Worm (Caenorhabditis elegans) whole organism, young adult: ENCODE data around the gene Y105C5B.3.

Experiments
- C17E4.6 ChIP-seq: fragments of 200-800 bp; sonication (Bioruptor generic); IDR thresholded peaks from 2 replicates; pipeline ENCODE4 v1.3.6; 2022; ENCODE audit warnings: missing genetic modification reagents, missing genetic modification characterization, missing compliant biosample characterization
- F49E8.2 ChIP-seq: sonication (generic microtip); optimal IDR thresholded peaks from 3 replicates; lab custom pipeline; 2017; ENCODE audit warnings: missing genetic modification characterization, mild to moderate bottlenecking, missing compliant biosample characterization, antibody characterized with exemption, moderate library complexity; ENCODE audit not compliant: insufficient read depth
- F52B5.7 ChIP-seq: sonication (generic microtip); optimal IDR thresholded peaks from 2 replicates; lab custom pipeline; 2016; ENCODE audit warnings: mild to moderate bottlenecking, missing genetic modification characterization, missing compliant biosample characterization
- F57C9.4 ChIP-seq: sonication (generic microtip); optimal IDR thresholded peaks from 2 replicates; lab custom pipeline; 2017; ENCODE audit warnings: mild to moderate bottlenecking, missing genetic modification characterization, missing compliant biosample characterization
- T26A5.8 ChIP-seq: sonication (generic microtip); optimal IDR thresholded peaks from 2 replicates; lab custom pipeline; 2016; ENCODE audit warnings: missing genetic modification characterization, missing compliant biosample characterization
- ZK185.1 ChIP-seq: sonication (generic microtip); optimal IDR thresholded peaks from 2 replicates; lab custom pipeline; 2016; ENCODE audit warnings: mild to moderate bottlenecking, missing genetic modification characterization, missing compliant biosample characterization; ENCODE audit not compliant: poor library complexity, severe bottlenecking
- aptf-3 ChIP-seq: fragments of 200-800 bp; sonication (Bioruptor generic); IDR thresholded peaks from 2 replicates; pipeline ENCODE4 v1.3.6; 2022; ENCODE audit warnings: missing genetic modification characterization, missing compliant biosample characterization
- ceh-40 ChIP-seq: fragments of 200-800 bp; sonication (Bioruptor generic); IDR thresholded peaks from 2 replicates; pipeline ENCODE4 v1.3.6; 2022; ENCODE audit warnings: missing genetic modification characterization, missing compliant biosample characterization
- ceh-79 ChIP-seq: sonication (generic microtip); optimal IDR thresholded peaks from 2 replicates; lab custom pipeline; 2017; ENCODE audit warnings: mild to moderate bottlenecking, missing genetic modification characterization, missing compliant biosample characterization
- dpff-1 ChIP-seq: sonication (generic microtip); optimal IDR thresholded peaks from 2 replicates; lab custom pipeline; 2017; ENCODE audit warnings: mild to moderate bottlenecking, missing genetic modification characterization, missing compliant biosample characterization
- efl-1 ChIP-seq: fragments of 150-350 bp; optimal IDR thresholded peaks from 2 replicates; lab custom pipeline; 2014; ENCODE audit warnings: missing biosample characterization, missing genetic modification reagents, missing genetic modification characterization
- fkh-3 ChIP-seq: sonication (generic microtip); optimal IDR thresholded peaks from 2 replicates; lab custom pipeline; 2016; ENCODE audit warnings: mild to moderate bottlenecking, missing genetic modification characterization, missing compliant biosample characterization
- gei-17 ChIP-seq: fragments of 200-800 bp; sonication (Bioruptor generic); optimal IDR thresholded peaks from 2 replicates; lab custom pipeline; 2018; ENCODE audit warnings: mild to moderate bottlenecking, missing genetic modification characterization, missing compliant biosample characterization
- lin-26 ChIP-seq: fragments of 200-800 bp; sonication (Bioruptor generic); IDR thresholded peaks from 2 replicates; pipeline ENCODE4 v1.3.6; 2022; ENCODE audit warnings: missing genetic modification reagents, missing genetic modification characterization, missing compliant biosample characterization
- lin-40 ChIP-seq: sonication (generic microtip); optimal IDR thresholded peaks from 2 replicates; lab custom pipeline; 2016; ENCODE audit warnings: missing genetic modification characterization, mild to moderate bottlenecking, missing compliant biosample characterization, missing genotype, missing genetic modification reagents
- lsy-27 ChIP-seq: sonication (generic microtip); optimal IDR thresholded peaks from 2 replicates; lab custom pipeline; 2017; ENCODE audit warnings: missing genetic modification characterization, mild to moderate bottlenecking, missing compliant biosample characterization, antibody characterized with exemption, missing genotype, borderline replicate concordance; ENCODE audit not compliant: insufficient read depth
- madf-10 ChIP-seq: sonication (generic microtip); optimal IDR thresholded peaks from 2 replicates; lab custom pipeline; 2016; ENCODE audit warnings: mild to moderate bottlenecking, missing genetic modification characterization, missing compliant biosample characterization
- madf-3 ChIP-seq: fragments of 200-800 bp; sonication (Bioruptor generic); IDR thresholded peaks from 2 replicates; pipeline ENCODE4 v1.3.6; 2022; ENCODE audit warnings: missing genetic modification reagents, missing genetic modification characterization, missing compliant biosample characterization
- madf-8 ChIP-seq: fragments of 200-800 bp; sonication (Bioruptor generic); conservative IDR thresholded peaks from 2 replicates; pipeline ENCODE4 v1.3.6; 2022; ENCODE audit warnings: missing genetic modification reagents, missing genetic modification characterization, missing compliant biosample characterization
- mel-28 ChIP-seq: sonication (generic microtip); optimal IDR thresholded peaks from 2 replicates; lab custom pipeline; 2016; ENCODE audit warnings: borderline replicate concordance, mild to moderate bottlenecking, missing genetic modification characterization, missing compliant biosample characterization
- nfya-2 ChIP-seq: fragments of 200-800 bp; sonication (Bioruptor generic); IDR thresholded peaks from 2 replicates; pipeline ENCODE4 v1.3.6; 2022; ENCODE audit warnings: missing genetic modification reagents, missing genetic modification characterization, missing compliant biosample characterization
- nfyb-1 ChIP-seq: fragments of 200-800 bp; sonication (Bioruptor generic); IDR thresholded peaks from 2 replicates; pipeline ENCODE4 v1.3.6; 2022; ENCODE audit warnings: missing genetic modification reagents, missing genetic modification characterization, missing compliant biosample characterization
- pbrm-1 ChIP-seq: fragments of 200-800 bp; sonication (Bioruptor generic); IDR thresholded peaks from 2 replicates; pipeline ENCODE4 v1.3.6; 2022; ENCODE audit warnings: missing genetic modification reagents, missing genetic modification characterization, missing compliant biosample characterization
- snpc-1.3 ChIP-seq: sonication (generic microtip); optimal IDR thresholded peaks from 2 replicates; lab custom pipeline; 2017; ENCODE audit warnings: missing genetic modification characterization, mild to moderate bottlenecking, missing compliant biosample characterization, antibody characterized with exemption, moderate library complexity, missing genotype, missing genetic modification reagents; ENCODE audit not compliant: insufficient read depth
- snpc-4 ChIP-seq, 5 experiments: fragments of 150-350 bp in 1 of 5; sonication (generic microtip) in 4 of 5; optimal IDR thresholded peaks; 2 replicates each; lab custom pipeline; 2014 to 2018; ENCODE audit warnings: missing genetic modification characterization in 5 of 5, missing biosample characterization in 3 of 5, antibody characterized with exemption in 2 of 5, mild to moderate bottlenecking in 2 of 5, missing compliant biosample characterization in 2 of 5, missing genotype in 2 of 5, moderate library complexity in 2 of 5, missing genetic modification reagents in 1 of 5
- tbp1 ChIP-seq: fragments of 200-800 bp; sonication (Bioruptor generic); optimal IDR thresholded peaks from 2 replicates; lab custom pipeline; 2018; ENCODE audit warnings: mild to moderate bottlenecking, missing genetic modification characterization, missing compliant biosample characterization
- xnd-1 ChIP-seq: sonication (generic microtip); optimal IDR thresholded peaks from 2 replicates; lab custom pipeline; 2016; ENCODE audit warnings: missing genotype, missing genetic modification reagents, missing genetic modification characterization, missing compliant biosample characterization
- zim-3 ChIP-seq: sonication (generic microtip); optimal IDR thresholded peaks from 2 replicates; lab custom pipeline; 2017; ENCODE audit warnings: mild to moderate bottlenecking, missing genetic modification characterization, moderate library complexity, missing compliant biosample characterization

The Y105C5B.3 gene

DNA sequence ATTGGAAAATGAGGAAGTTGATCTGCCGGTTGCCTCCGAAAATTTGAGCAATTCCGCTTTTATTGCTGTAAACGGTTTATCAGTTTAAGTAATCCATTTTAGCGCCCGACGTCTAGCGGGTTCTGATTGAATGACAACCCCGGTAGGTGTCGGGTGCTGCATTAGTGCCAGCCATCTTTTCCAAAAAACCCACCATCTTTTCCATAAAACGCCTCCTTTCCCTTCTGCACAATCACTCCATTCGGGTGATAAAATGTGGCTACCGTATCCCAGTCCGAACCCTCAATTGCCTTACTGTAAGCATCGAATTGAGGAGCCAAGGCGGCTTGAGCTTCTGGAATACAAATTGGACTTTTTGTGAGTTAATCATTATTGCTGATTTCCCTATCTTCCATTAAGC lies 16.1 kb downstream of the Y105C5B.3 start:
- peak; percentile 20 for TF ChIP-seq tbp1 (GFP tag; lab: Kevin White, UChicago)
- peak; percentile 83 for TF ChIP-seq zim-3
- no peak for TF ChIP-seq xnd-1
- peak; percentile 9 for TF ChIP-seq ceh-79 (tag; lab: Kevin White, UChicago)
- no peak for TF ChIP-seq F52B5.7 (tag; lab: Kevin White, UChicago)
- TF ChIP-seq ZK185.1 (tag; lab: Kevin White, UChicago) = no peak
- peak; percentile 10 for TF ChIP-seq mel-28 (tag; lab: Kevin White, UChicago)
- peak; percentile 19 for TF ChIP-seq F57C9.4 (tag; lab: Kevin White, UChicago)
- 0 out of 2 replicates have a peak, but pooled peaks have one; percentile 46 for TF ChIP-seq pbrm-1
- peak; percentile 67; the same call in 1 of the 2 replicates for TF ChIP-seq madf-3 (GFP tag; lab: Robert Waterston, UW)
- no peak for TF ChIP-seq fkh-3 (tag; lab: Kevin White, UChicago)
- TF ChIP-seq dpff-1 (tag; lab: Kevin White, UChicago) = peak; percentile 39
- 0 out of 2 replicates have a peak, but pooled peaks have one; percentile 17 for TF ChIP-seq lin-26 (GFP tag; lab: Robert Waterston, UW)
- TF ChIP-seq madf-10 = no peak
- TF ChIP-seq snpc-4 (GFP tag; optimal IDR thresholded peaks at IDR 0.05; lab: Kevin White, UChicago) = no peak
- peak; percentile 9 to 66 (median 48) for TF ChIP-seq snpc-4 (tag; optimal IDR thresholded peaks at IDR 0.05; lab: Kevin White, UChicago)
- TF ChIP-seq T26A5.8 (tag; lab: Kevin White, UChicago) = peak; percentile 56
- TF ChIP-seq ceh-40 (GFP tag; lab: Robert Waterston, UW) = 0 out of 2 replicates have a peak, but pooled peaks have one; percentile 34
- TF ChIP-seq nfya-2 (GFP tag; lab: Robert Waterston, UW) = peak; percentile 6; the same call in 1 of the 2 replicates
- no peak for TF ChIP-seq F49E8.2 (tag; lab: Kevin White, UChicago)

DNA sequence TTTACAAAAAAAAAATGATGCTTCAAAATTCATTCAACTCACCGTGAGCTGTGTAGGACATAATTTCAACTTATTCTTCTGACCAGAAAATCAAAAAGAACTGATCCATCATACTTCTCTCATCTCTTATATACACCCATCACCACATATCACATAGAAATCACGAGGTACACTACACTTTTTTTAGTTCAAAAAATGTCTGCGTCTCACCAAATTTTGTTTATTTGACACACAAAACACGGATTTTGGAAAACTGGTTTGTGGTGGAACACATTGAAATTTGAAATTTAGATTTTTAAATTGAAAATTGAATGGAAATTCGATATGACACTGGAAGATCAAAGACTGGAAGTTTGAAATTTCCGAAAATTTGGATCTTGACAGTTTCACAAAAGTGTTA lies 17.1 kb downstream of the Y105C5B.3 start, which contains the start of gene Y105C5B.5:
Gene Y105C5B.5, minus strand, starts transcription at position 103 of the 400 bp plus-strand sequence.
- peak; percentile 46 for TF ChIP-seq lin-40
- TF ChIP-seq aptf-3 (GFP tag; lab: Robert Waterston, UW) = no peak
- no peak for TF ChIP-seq snpc-4 (GFP tag; optimal IDR thresholded peaks at IDR 0.05; lab: Kevin White, UChicago)
- peak in 2 of 4 experiments; percentile 1 to 2 for TF ChIP-seq snpc-4 (tag; optimal IDR thresholded peaks at IDR 0.05; lab: Kevin White, UChicago)
- peak; percentile 12 for TF ChIP-seq tbp1 (GFP tag; lab: Kevin White, UChicago)

DNA sequence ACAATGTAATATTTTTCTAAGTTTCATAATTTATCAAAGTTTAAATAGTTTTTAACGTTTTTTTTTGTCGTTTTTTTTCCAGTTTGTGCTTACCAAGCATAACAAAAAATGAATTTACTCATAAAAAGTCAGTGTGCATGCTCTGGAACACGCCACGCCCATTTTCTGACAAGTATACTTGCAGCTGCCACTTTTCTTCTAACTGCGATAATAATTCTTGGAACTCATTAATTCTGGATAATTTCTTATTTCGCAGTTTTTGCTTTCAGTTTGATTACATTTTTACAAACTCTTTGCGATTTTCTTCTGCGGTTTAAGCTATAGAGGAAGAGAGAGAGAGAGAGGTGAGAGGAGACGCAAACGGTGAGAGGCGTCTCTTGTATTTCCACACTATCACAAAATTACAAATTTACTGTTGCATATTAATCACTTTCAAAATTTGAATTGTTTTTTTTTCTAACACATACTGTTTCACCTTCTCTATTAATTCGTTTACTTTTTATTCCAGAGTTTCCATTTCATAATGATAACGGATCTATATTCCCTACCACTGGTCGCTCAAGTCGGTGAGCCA lies 22.1 kb downstream of the Y105C5B.3 start, which contains the start of gene srv-15:
Gene srv-15, plus strand, starts transcription at position 524 of the 574 bp plus-strand sequence.
- TF ChIP-seq C17E4.6 (GFP tag; lab: Robert Waterston, UW) (no peak), snpc-4 (GFP tag; optimal IDR thresholded peaks at IDR 0.05; lab: Kevin White, UChicago) (no peak), snpc-4 (tag; optimal IDR thresholded peaks at IDR 0.05; lab: Kevin White, UChicago) (peak in 2 of 4 experiments; percentile 19 to 47)

DNA sequence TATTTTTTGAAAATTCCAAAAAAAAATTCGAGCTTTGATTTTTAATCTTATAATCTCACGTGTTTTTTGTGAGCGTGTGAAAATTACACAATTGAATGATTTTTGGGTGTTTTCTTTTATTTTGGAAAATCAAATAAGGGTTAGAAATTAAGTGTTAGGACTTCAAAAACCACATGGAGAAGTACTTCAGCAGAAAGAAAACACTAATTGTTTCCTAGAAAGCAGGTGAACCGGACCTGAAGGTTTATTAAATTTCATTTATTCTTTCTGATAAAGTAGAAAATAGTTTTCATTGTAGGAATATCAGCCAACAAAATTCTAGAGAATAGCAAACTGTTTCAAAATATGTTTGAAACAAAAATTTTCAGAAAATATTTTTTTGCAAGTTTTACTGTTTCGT lies 24.2 kb downstream of the Y105C5B.3 start:
- TF ChIP-seq madf-10 (no peak), snpc-1.3 (tag; lab: Kevin White, UChicago) (no peak), lsy-27 (tag; lab: Kevin White, UChicago) (no peak), madf-8 (GFP tag; lab: Robert Waterston, UW) (no peak), nfyb-1 (GFP tag; lab: Robert Waterston, UW) (no peak), efl-1 (GFP tag; lab: Kevin White, UChicago) (no peak)

DNA sequence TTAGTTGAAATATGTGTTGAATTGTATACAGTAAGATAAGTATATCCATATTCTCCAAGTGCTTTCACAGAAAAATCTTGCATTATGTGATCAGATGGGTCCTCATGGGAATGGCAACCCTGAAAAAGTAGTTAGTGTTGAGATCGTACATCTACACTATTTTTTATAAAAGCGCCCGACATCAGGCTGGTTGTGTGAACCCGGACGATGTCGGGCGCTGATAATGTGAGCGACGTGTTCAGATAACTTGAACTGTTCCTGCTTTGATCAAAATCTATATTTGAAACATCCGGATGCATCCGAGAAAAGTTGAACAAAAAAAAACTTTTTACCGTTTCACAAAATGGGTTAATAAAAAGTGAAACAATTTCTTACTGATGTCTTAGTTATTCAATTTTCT lies 31.0 kb downstream of the Y105C5B.3 start:
- TF ChIP-seq snpc-4 (GFP tag; optimal IDR thresholded peaks at IDR 0.05; lab: Kevin White, UChicago) (no peak), snpc-4 (tag; optimal IDR thresholded peaks at IDR 0.05; lab: Kevin White, UChicago) (peak in 2 of 4 experiments; percentile 73 to 85), gei-17 (no peak)
